Fruit fly (Drosophila melanogaster): ENCODE measurements around the gene mtm.

mtm gene

dm6 chr2L:6065823-6066222 is 29.0 kb upstream of the mtm start, which contains the start of the genes Fbw5 and CG9147 (continued):
- TF ChIP-seq Chrac-16 (GFP tag; optimal IDR thresholded peaks at IDR 0.05) (peak; percentile 100), CG12391 (tag; optimal IDR thresholded peaks at IDR 0.05) (peak; percentile 100), CG2116 (GFP tag; optimal IDR thresholded peaks at IDR 0.05) (peak; percentile 96), bowl (GFP tag; IDR thresholded peaks at IDR 0.05) (peak; percentile 98), lmd (GFP tag; IDR thresholded peaks at IDR 0.05) (peak; percentile 100), Abd-B (GFP tag; optimal IDR thresholded peaks at IDR 0.05) (peak; percentile 99), CG12236 (GFP tag; optimal IDR thresholded peaks at IDR 0.05) (peak; percentile 99), sob (GFP tag; IDR thresholded peaks at IDR 0.05) (peak; percentile 100), schlank (tag; optimal IDR thresholded peaks at IDR 0.05) (peak; percentile 99), MESR4 (GFP tag; optimal IDR thresholded peaks at IDR 0.05) (peak; percentile 98), Dref (GFP tag; IDR thresholded peaks at IDR 0.05) (peak; percentile 76), usp (GFP tag; optimal IDR thresholded peaks at IDR 0.05) (no peak), Blimp-1 (GFP tag; optimal IDR thresholded peaks at IDR 0.05) (peak; percentile 99), Opbp (GFP tag; IDR thresholded peaks at IDR 0.05; ENCODE audit: partially characterized antibody) (peak; percentile 57; the same call in 2 of the 3 replicates), CG10959 (GFP tag; IDR thresholded peaks at IDR 0.05) (peak; percentile 100), Ravus (GFP tag; IDR thresholded peaks at IDR 0.05) (peak; percentile 99), CG7963 (GFP tag; IDR thresholded peaks at IDR 0.05; ENCODE audit: partially characterized antibody) (peak; percentile 52; the same call in 1 of the 3 replicates), CG11247 (GFP tag; IDR thresholded peaks at IDR 0.05) (peak; percentile 100), NK7.1 (GFP tag; optimal IDR thresholded peaks at IDR 0.05) (peak; percentile 99), danr (GFP tag; IDR thresholded peaks at IDR 0.05) (peak; percentile 99), Spps (tag; optimal IDR thresholded peaks at IDR 0.05) (peak; percentile 98), CG9797 (GFP tag; optimal IDR thresholded peaks at IDR 0.05) (peak; percentile 56), CG15269 (tag; optimal IDR thresholded peaks at IDR 0.05) (peak; percentile 100), sens-2 (GFP tag; IDR thresholded peaks at IDR 0.05) (peak; percentile 99), Lhr (GFP tag; optimal IDR thresholded peaks at IDR 0.05) (peak; percentile 98), cg (GFP tag; optimal IDR thresholded peaks at IDR 0.05) (peak; percentile 11), Oli (tag; optimal IDR thresholded peaks at IDR 0.05) (peak; percentile 100), CG11695 (GFP tag; IDR thresholded peaks at IDR 0.05) (peak; percentile 100), Gsc (GFP tag; IDR thresholded peaks at IDR 0.05) (peak; percentile 96; the same call in 1 of the 2 replicates), cato (GFP tag; optimal IDR thresholded peaks at IDR 0.05; ENCODE audit: borderline replicate concordance) (peak; percentile 99), ewg (GFP tag; optimal IDR thresholded peaks at IDR 0.05) (peak; percentile 99), Elba2 (GFP tag; optimal IDR thresholded peaks at IDR 0.05) (peak; percentile 97), CG8388 (GFP tag; optimal IDR thresholded peaks at IDR 0.05) (peak; percentile 99), prd (optimal IDR thresholded peaks at IDR 0.05) (no peak), prd (GFP tag; IDR thresholded peaks at IDR 0.05) (peak; percentile 100), bcd (GFP tag; optimal IDR thresholded peaks at IDR 0.05) (peak; percentile 99), slp2 (GFP tag; optimal IDR thresholded peaks at IDR 0.05) (peak; percentile 99), CG9876 (GFP tag; optimal IDR thresholded peaks at IDR 0.05) (peak; percentile 98), CG14860 (GFP tag; IDR thresholded peaks at IDR 0.05; ENCODE audit: partially characterized antibody) (peak; percentile 67), pzg (GFP tag; optimal IDR thresholded peaks at IDR 0.05) (peak; percentile 71), CG31365 (tag; optimal IDR thresholded peaks at IDR 0.05) (peak; percentile 92), CG43689 (GFP tag; IDR thresholded peaks at IDR 0.05) (peak; percentile 99), eyg (GFP tag; optimal IDR thresholded peaks at IDR 0.05) (peak; percentile 99), CTCF (GFP tag; optimal IDR thresholded peaks at IDR 0.05) (peak; percentile 68), crc (GFP tag; optimal IDR thresholded peaks at IDR 0.05) (peak; percentile 99), CG12104 (GFP tag; optimal IDR thresholded peaks at IDR 0.05) (peak; percentile 100), exex (tag; optimal IDR thresholded peaks at IDR 0.05) (peak; percentile 94), trh (GFP tag; optimal IDR thresholded peaks at IDR 0.05) (peak; percentile 99), fd3F (GFP tag; optimal IDR thresholded peaks at IDR 0.05) (peak; percentile 100), ken (GFP tag; IDR thresholded peaks at IDR 0.05) (peak; percentile 100), lab (GFP tag; optimal IDR thresholded peaks at IDR 0.05) (peak; percentile 99)

Data from whole organism, embryonic.